Fruit fly (Drosophila melanogaster) whole organism, wandering third instar larva: Measurements from ENCODE around the gene CG7140.

Source experiments
- CrebA ChIP-seq: fragments of 200-800 bp; sonication (Bioruptor generic); optimal IDR thresholded peaks from 2 replicates; lab custom pipeline; 2016; ENCODE audit warnings: missing biosample characterization, mild to moderate bottlenecking, missing genetic modification characterization, borderline replicate concordance
- Dfd ChIP-seq: fragments of >200 bp; optimal IDR thresholded peaks from 2 replicates; lab custom pipeline; 2017; ENCODE audit warnings: missing biosample characterization, missing genetic modification characterization
- Dif ChIP-seq: fragments of 200-275, 200-300 bp; sonication (Bioruptor generic); optimal IDR thresholded peaks from 2 replicates; lab custom pipeline; 2018; ENCODE audit warnings: missing biosample characterization, missing genetic modification characterization; ENCODE audit not compliant: partially characterized antibody
- Jra ChIP-seq: sonication (Bioruptor generic); optimal IDR thresholded peaks from 2 replicates; lab custom pipeline; 2016; ENCODE audit warnings: missing biosample characterization, missing genetic modification characterization
- N ChIP-seq: fragments of >200 bp; optimal IDR thresholded peaks from 2 replicates; lab custom pipeline; 2018; ENCODE audit warnings: missing biosample characterization, missing external identifiers, missing genetic modification characterization
- OdsH ChIP-seq: fragments of 200-800 bp; sonication (Bioruptor generic); optimal IDR thresholded peaks from 2 replicates; lab custom pipeline; 2016; ENCODE audit warnings: missing biosample characterization, mild to moderate bottlenecking, missing genetic modification characterization
- fru ChIP-seq: fragments of 200-800 bp; sonication (Bioruptor generic); optimal IDR thresholded peaks from 3 replicates; lab custom pipeline; 2016; ENCODE audit warnings: missing biosample characterization, mild to moderate bottlenecking, missing genetic modification characterization
- h ChIP-seq: fragments of 200-800 bp; sonication (Bioruptor generic); optimal IDR thresholded peaks from 3 replicates; lab custom pipeline; 2016; ENCODE audit warnings: missing biosample characterization, mild to moderate bottlenecking, missing genetic modification characterization
- jim ChIP-seq: fragments of 175-275, 200-325 bp; sonication (Bioruptor generic); optimal IDR thresholded peaks from 2 replicates; lab custom pipeline; 2016; ENCODE audit warnings: missing biosample characterization, mild to moderate bottlenecking, missing genetic modification characterization
- pan ChIP-seq: fragments of >200 bp; optimal IDR thresholded peaks from 2 replicates; lab custom pipeline; 2017
- usp ChIP-seq: fragments of >200 bp; optimal IDR thresholded peaks from 2 replicates; lab custom pipeline; 2017; ENCODE audit warnings: missing biosample characterization, missing genetic modification characterization

- TF ChIP-seq N (GFP tag; lab: Kevin White, UChicago) (no peak), fru (no peak), jim (GFP tag; lab: Kevin White, UChicago) (no peak), usp (GFP tag; lab: Kevin White, UChicago) (no peak), Jra (GFP tag; lab: Kevin White, UChicago) (no peak), OdsH (GFP tag; lab: Kevin White, UChicago) (no peak), Dfd (GFP tag; lab: Kevin White, UChicago) (no peak), h (GFP tag; lab: Kevin White, UChicago) (no peak), Dif (GFP tag; lab: Kevin White, UChicago) (no peak), CrebA (GFP tag; lab: Kevin White, UChicago) (no peak), pan (lab: Kevin White, UChicago) (no peak)
These were observed 48.3 kb downstream of the CG7140 start for dm6 chr3L:21979789-21980188.
